Fruit fly (Drosophila melanogaster): ENCODE measurements around the gene Fnta.

DNA sequence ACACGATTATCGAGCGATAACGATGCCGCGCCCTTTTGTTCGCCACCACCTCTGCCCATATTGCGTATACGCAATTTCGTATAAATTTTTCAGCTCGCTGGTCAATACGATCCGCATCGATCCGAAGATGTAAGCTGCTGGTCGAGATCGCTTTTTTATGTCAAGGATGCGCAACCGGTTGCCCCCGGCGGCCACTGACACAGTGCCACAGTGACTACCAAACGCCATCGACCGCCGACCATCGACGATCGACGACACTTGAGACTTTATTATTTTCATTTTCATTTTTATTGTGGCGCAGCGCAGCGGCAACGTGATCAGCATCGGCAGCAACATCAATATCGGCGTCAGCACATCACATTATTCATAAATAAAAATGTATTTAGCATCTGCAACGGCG lies 30.5 kb downstream of the Fnta start:
- no peak for TF ChIP-seq Gug (GFP tag; IDR thresholded peaks at IDR 0.05)
- no peak for TF ChIP-seq CG6808 (GFP tag; optimal IDR thresholded peaks at IDR 0.05)
- TF ChIP-seq lz (GFP tag; optimal IDR thresholded peaks at IDR 0.05) = no peak
- no peak for TF ChIP-seq CG10631 (GFP tag; optimal IDR thresholded peaks at IDR 0.05)
- TF ChIP-seq CG8319 (GFP tag; optimal IDR thresholded peaks at IDR 0.05) = no peak
- no peak for TF ChIP-seq CG11294 (GFP tag; IDR thresholded peaks at IDR 0.05)
- no peak for TF ChIP-seq Sox15 (GFP tag; optimal IDR thresholded peaks at IDR 0.05)
- no peak for TF ChIP-seq OdsH (GFP tag; optimal IDR thresholded peaks at IDR 0.05)
